Fruit fly (Drosophila melanogaster) whole organism, wandering third instar larva: ENCODE data around the gene ddbt.

Experiments used
- Abd-B ChIP-seq: fragments of >200 bp; optimal IDR thresholded peaks from 2 replicates; lab custom pipeline; 2017; ENCODE audit warnings: missing biosample characterization, missing genetic modification characterization
- CG32264 ChIP-seq: fragments of 200-800 bp; sonication (Bioruptor generic); optimal IDR thresholded peaks from 2 replicates; lab custom pipeline; 2016; ENCODE audit warnings: missing biosample characterization, missing genetic modification characterization
- CG9705 ChIP-seq: fragments of 200-800 bp; sonication (Bioruptor generic); optimal IDR thresholded peaks from 2 replicates; lab custom pipeline; 2018; ENCODE audit warnings: missing biosample characterization, mild to moderate bottlenecking, missing genetic modification characterization
- CrebA ChIP-seq: fragments of 200-800 bp; sonication (Bioruptor generic); optimal IDR thresholded peaks from 2 replicates; lab custom pipeline; 2016; ENCODE audit warnings: missing biosample characterization, mild to moderate bottlenecking, missing genetic modification characterization, borderline replicate concordance
- Dfd ChIP-seq: fragments of >200 bp; optimal IDR thresholded peaks from 2 replicates; lab custom pipeline; 2017; ENCODE audit warnings: missing biosample characterization, missing genetic modification characterization
- Dif ChIP-seq: fragments of 200-275, 200-300 bp; sonication (Bioruptor generic); optimal IDR thresholded peaks from 2 replicates; lab custom pipeline; 2018; ENCODE audit warnings: missing biosample characterization, missing genetic modification characterization; ENCODE audit not compliant: partially characterized antibody
- HLH106 ChIP-seq: fragments of 200-800 bp; optimal IDR thresholded peaks from 3 replicates; lab custom pipeline; 2019; ENCODE audit warnings: missing biosample characterization, mild to moderate bottlenecking, missing genetic modification characterization, moderate library complexity
- Hnf4 ChIP-seq: fragments of 200-800 bp; sonication (Bioruptor generic); optimal IDR thresholded peaks from 2 replicates; lab custom pipeline; 2016; ENCODE audit warnings: missing biosample characterization, mild to moderate bottlenecking, missing genetic modification characterization
- Hr78 ChIP-seq: fragments of >200 bp; optimal IDR thresholded peaks from 2 replicates; lab custom pipeline; 2017; ENCODE audit warnings: missing biosample characterization, missing genetic modification characterization
- Hr83 ChIP-seq: fragments of 200-300 bp; sonication (Bioruptor generic); optimal IDR thresholded peaks from 2 replicates; lab custom pipeline; 2016; ENCODE audit warnings: missing biosample characterization, mild to moderate bottlenecking, missing genetic modification characterization, moderate library complexity; ENCODE audit not compliant: poor library complexity, severe bottlenecking
- Myc ChIP-seq: fragments of >200 bp; optimal IDR thresholded peaks from 2 replicates; lab custom pipeline; 2017
- N ChIP-seq: fragments of >200 bp; optimal IDR thresholded peaks from 2 replicates; lab custom pipeline; 2018; ENCODE audit warnings: missing biosample characterization, missing external identifiers, missing genetic modification characterization
- Rel ChIP-seq, 2 experiments: fragments of 200-800 bp; sonication (Bioruptor generic) in 1 of 2; optimal IDR thresholded peaks; 2 replicates in 1 of 2; 3 replicates in 1 of 2; lab custom pipeline; 2016 to 2019; ENCODE audit warnings: mild to moderate bottlenecking in 2 of 2, missing biosample characterization in 2 of 2, missing genetic modification characterization in 2 of 2, moderate library complexity in 1 of 2
- Sp1 ChIP-seq: fragments of 200-800 bp; sonication (Bioruptor generic); optimal IDR thresholded peaks from 3 replicates; lab custom pipeline; 2019; ENCODE audit warnings: missing biosample characterization, mild to moderate bottlenecking, missing genetic modification characterization, moderate library complexity
- Vsx2 ChIP-seq: fragments of 200-300, 225-300 bp; sonication (Bioruptor generic); optimal IDR thresholded peaks from 2 replicates; lab custom pipeline; 2018; ENCODE audit warnings: missing biosample characterization, missing genetic modification characterization; ENCODE audit not compliant: partially characterized antibody
- br ChIP-seq: fragments of 200-800 bp; sonication (Bioruptor generic); optimal IDR thresholded peaks from 2 replicates; lab custom pipeline; 2016; ENCODE audit warnings: missing biosample characterization, missing genetic modification characterization
- brk ChIP-seq: fragments of 200-800 bp; sonication (Bioruptor generic); optimal IDR thresholded peaks from 2 replicates; lab custom pipeline; 2016; ENCODE audit warnings: missing biosample characterization, mild to moderate bottlenecking, missing genetic modification characterization
- dl ChIP-seq, 2 experiments: fragments of 175-275, 200-275 bp in 1 of 2; fragments of 200-275 bp in 1 of 2; sonication (Bioruptor generic); optimal IDR thresholded peaks; lab custom pipeline; 2018; ENCODE audit warnings: mild to moderate bottlenecking in 2 of 2, missing biosample characterization in 2 of 2, missing genetic modification characterization in 2 of 2, moderate library complexity in 2 of 2; ENCODE audit not compliant: partially characterized antibody in 2 of 2, insufficient read depth in 1 of 2
- dmrt93B ChIP-seq: fragments of 200-800 bp; sonication (Bioruptor generic); optimal IDR thresholded peaks from 2 replicates; lab custom pipeline; 2018; ENCODE audit warnings: missing biosample characterization, mild to moderate bottlenecking, missing genetic modification characterization
- ey ChIP-seq: fragments of 200-800 bp; sonication (Bioruptor generic); optimal IDR thresholded peaks from 2 replicates; lab custom pipeline; 2016; ENCODE audit warnings: missing biosample characterization, missing genetic modification characterization
- foxo ChIP-seq, 2 experiments: fragments of 200-800 bp; sonication (Bioruptor generic); optimal IDR thresholded peaks; 2 replicates in 1 of 2; 3 replicates in 1 of 2; lab custom pipeline; 2016 to 2017; ENCODE audit warnings: missing biosample characterization in 2 of 2, missing genetic modification characterization in 2 of 2
- fru ChIP-seq: fragments of 200-800 bp; sonication (Bioruptor generic); optimal IDR thresholded peaks from 3 replicates; lab custom pipeline; 2016; ENCODE audit warnings: missing biosample characterization, mild to moderate bottlenecking, missing genetic modification characterization
- h ChIP-seq: fragments of 200-800 bp; sonication (Bioruptor generic); optimal IDR thresholded peaks from 3 replicates; lab custom pipeline; 2016; ENCODE audit warnings: missing biosample characterization, mild to moderate bottlenecking, missing genetic modification characterization
- pan ChIP-seq: fragments of >200 bp; optimal IDR thresholded peaks from 2 replicates; lab custom pipeline; 2017
- psq ChIP-seq: fragments of 200-800 bp; sonication (Bioruptor generic); optimal IDR thresholded peaks from 3 replicates; lab custom pipeline; 2017; ENCODE audit warnings: missing biosample characterization, mild to moderate bottlenecking, missing genetic modification characterization, moderate library complexity
- rgr ChIP-seq: fragments of 200-800 bp; sonication (Bioruptor generic); optimal IDR thresholded peaks from 3 replicates; lab custom pipeline; 2016; ENCODE audit warnings: missing biosample characterization, mild to moderate bottlenecking, missing genetic modification characterization
- sv ChIP-seq: fragments of 200-800 bp; sonication (Bioruptor generic); optimal IDR thresholded peaks from 3 replicates; lab custom pipeline; 2016; ENCODE audit warnings: missing biosample characterization, missing genetic modification characterization
- tai ChIP-seq: sonication (Bioruptor generic); optimal IDR thresholded peaks from 2 replicates; lab custom pipeline; 2016; ENCODE audit warnings: missing biosample characterization, missing genetic modification characterization
- usp ChIP-seq: fragments of >200 bp; optimal IDR thresholded peaks from 2 replicates; lab custom pipeline; 2017; ENCODE audit warnings: missing biosample characterization, missing genetic modification characterization
- woc ChIP-seq: sonication (Bioruptor generic); optimal IDR thresholded peaks from 2 replicates; lab custom pipeline; 2016; ENCODE audit warnings: missing biosample characterization, mild to moderate bottlenecking, missing genetic modification characterization

ddbt gene

DNA sequence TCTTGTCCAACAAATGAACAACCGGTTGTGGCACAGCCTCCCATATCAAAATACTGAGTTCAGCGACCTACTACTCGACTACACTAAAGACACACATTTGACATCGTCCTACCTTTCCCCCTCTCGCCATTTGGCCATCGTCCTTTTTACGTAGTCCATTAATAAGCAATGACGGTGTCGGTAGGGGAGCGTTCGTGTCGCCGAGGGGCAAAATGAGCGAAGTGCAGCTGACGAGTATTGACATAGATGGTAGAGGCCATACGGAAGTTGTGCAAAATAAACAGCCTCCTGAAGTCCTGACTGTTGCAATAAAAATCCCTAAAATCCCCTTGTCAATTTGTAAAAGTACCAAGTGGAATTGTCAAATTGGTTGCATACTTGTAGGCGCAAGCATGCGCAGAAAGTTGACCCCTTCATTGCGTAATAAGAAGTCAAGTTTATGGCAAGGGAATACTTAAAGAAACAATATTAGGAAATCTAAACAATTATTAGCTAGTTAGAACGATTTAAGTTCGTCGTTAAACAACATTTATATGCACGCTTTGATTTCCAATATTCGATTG is 25.2 kb upstream of the ddbt start:
- TF ChIP-seq fru (GFP tag; lab: Kevin White, UChicago) = no peak
- TF ChIP-seq Sp1 (GFP tag; lab: Kevin White, UChicago) = no peak
- no peak for TF ChIP-seq tai (GFP tag; lab: Kevin White, UChicago)
- no peak for TF ChIP-seq brk (GFP tag; lab: Kevin White, UChicago)
- no peak for TF ChIP-seq Hr83
- TF ChIP-seq CG9705 (GFP tag; lab: Kevin White, UChicago) = no peak
- no peak for TF ChIP-seq Hnf4 (GFP tag; lab: Kevin White, UChicago)
- TF ChIP-seq CrebA (GFP tag; lab: Kevin White, UChicago) = no peak
- peak; percentile 72 for TF ChIP-seq N (GFP tag; lab: Kevin White, UChicago)
- TF ChIP-seq pan = no peak
- TF ChIP-seq Dif (GFP tag; lab: Kevin White, UChicago) = peak; percentile 15
- no peak for TF ChIP-seq woc (GFP tag; lab: Kevin White, UChicago)
- TF ChIP-seq Rel (GFP tag; optimal IDR thresholded peaks at IDR 0.05; lab: Kevin White, UChicago) = no peak
- no peak for TF ChIP-seq Rel (tag; optimal IDR thresholded peaks at IDR 0.05; lab: Kevin White, UChicago)
- TF ChIP-seq Vsx2 (GFP tag; lab: Kevin White, UChicago) = peak; percentile 53
- TF ChIP-seq Hr78 = peak; percentile 10
- peak; percentile 72 for TF ChIP-seq Myc (lab: Kevin White, UChicago)
- no peak for TF ChIP-seq Dfd

DNA sequence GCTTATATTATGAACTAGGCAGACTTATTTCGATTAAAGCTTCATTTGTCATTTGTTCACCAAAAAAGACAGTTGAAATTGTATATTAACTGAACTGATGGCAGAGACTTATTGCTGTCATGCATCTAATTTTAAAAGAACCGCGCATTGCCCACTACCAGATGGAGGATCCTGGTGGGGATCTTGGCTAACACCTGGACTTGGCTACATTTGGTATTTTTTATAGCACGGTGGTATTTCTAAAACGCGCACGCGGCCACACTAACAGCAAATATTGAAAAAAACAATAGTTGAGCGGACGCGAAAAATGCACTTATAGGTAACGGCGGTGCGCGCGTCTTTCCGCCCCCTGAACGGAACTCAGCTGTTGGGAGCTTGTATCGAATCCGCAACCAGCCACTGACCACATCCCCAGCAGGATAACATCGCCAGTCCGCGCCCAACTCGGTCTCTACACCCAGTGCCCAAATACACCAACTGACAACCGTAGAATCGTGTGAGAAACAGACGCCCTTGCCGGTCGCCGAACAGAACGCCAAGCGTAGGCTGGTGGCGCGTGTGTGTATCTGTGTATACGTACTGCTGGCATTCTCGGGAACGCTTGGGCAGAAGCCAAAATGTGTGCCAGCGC is 24.6 kb upstream of the ddbt start:
- TF ChIP-seq CG9705 (GFP tag; lab: Kevin White, UChicago) (no peak), Abd-B (GFP tag; lab: Kevin White, UChicago) (no peak), Rel (GFP tag; optimal IDR thresholded peaks at IDR 0.05; lab: Kevin White, UChicago) (no peak), Rel (tag; optimal IDR thresholded peaks at IDR 0.05; lab: Kevin White, UChicago) (peak; percentile 44), foxo (GFP tag; optimal IDR thresholded peaks at IDR 0.05; lab: Kevin White, UChicago) (no peak), psq (GFP tag; lab: Kevin White, UChicago) (no peak), Myc (lab: Kevin White, UChicago) (peak; percentile 28), br (GFP tag; lab: Kevin White, UChicago) (no peak), rgr (GFP tag; lab: Kevin White, UChicago) (peak; percentile 50), Hnf4 (GFP tag; lab: Kevin White, UChicago) (no peak), HLH106 (tag; lab: Kevin White, UChicago) (peak; percentile 6), h (GFP tag; lab: Kevin White, UChicago) (peak; percentile 35), dmrt93B (GFP tag; lab: Kevin White, UChicago) (no peak), brk (GFP tag; lab: Kevin White, UChicago) (no peak)

DNA sequence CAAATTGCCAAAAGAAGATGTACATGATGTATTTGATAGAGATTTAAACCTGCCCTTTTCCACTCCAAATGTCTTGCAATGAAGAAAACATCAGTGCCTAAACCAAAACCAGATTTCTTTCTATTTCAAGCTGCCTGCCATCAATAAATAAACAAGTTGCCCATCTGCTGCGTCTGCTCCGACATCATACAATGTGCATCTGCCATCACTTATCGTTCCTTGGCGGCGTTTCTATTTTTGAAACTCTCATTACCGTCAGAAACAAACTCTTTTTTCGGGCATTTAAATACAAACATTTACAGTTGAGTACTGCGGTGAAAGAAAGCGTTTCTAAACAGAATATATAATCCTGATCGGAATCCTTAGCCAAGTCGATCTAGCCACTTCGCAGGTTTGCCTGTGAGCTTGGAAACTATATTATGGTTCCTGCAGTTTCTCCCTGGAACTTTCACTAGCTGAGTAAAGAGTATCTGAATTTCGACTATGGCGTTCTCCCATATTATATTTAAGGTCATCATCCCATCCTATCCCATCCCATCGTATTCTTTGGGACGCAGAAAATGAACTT is 22.0 kb upstream of the ddbt start:
- TF ChIP-seq Dif (GFP tag; lab: Kevin White, UChicago) (no peak), usp (GFP tag; lab: Kevin White, UChicago) (no peak), CG32264 (GFP tag; lab: Kevin White, UChicago) (no peak), brk (GFP tag; lab: Kevin White, UChicago) (no peak), N (GFP tag; lab: Kevin White, UChicago) (no peak), pan (no peak), Vsx2 (GFP tag; lab: Kevin White, UChicago) (no peak), Sp1 (GFP tag; lab: Kevin White, UChicago) (no peak), sv (GFP tag; lab: Kevin White, UChicago) (no peak), HLH106 (tag; lab: Kevin White, UChicago) (no peak), Rel (GFP tag; optimal IDR thresholded peaks at IDR 0.05; lab: Kevin White, UChicago) (no peak), Rel (tag; optimal IDR thresholded peaks at IDR 0.05; lab: Kevin White, UChicago) (no peak), ey (GFP tag; lab: Kevin White, UChicago) (no peak)

DNA sequence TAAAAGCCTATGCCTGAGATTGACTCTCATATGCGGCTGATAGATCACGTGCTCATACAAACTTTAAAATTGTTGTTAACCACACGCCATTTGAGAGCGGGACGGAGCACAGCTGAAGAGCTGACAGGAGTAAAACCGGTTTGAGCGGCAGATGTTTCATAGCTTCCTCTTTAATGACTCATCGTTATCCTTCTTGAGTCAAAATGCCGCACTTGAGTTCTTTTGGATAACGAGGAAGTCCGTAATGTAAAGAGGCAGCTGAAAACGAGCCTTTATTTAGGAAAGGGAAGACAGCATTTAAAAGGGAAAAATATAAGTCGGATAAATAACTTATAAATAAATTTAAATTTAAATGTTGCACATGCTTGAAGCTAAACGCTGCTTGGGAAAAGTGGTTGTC is 19.6 kb upstream of the ddbt start:
- TF ChIP-seq Abd-B (GFP tag; lab: Kevin White, UChicago) (no peak), rgr (GFP tag; lab: Kevin White, UChicago) (no peak), dl (GFP tag; optimal IDR thresholded peaks at IDR 0.05; lab: Kevin White, UChicago; ENCODE audit: insufficient read depth in 1 of 2, partially characterized antibody in 2 of 2) (no peak), CG9705 (GFP tag; lab: Kevin White, UChicago) (no peak), CG32264 (GFP tag; lab: Kevin White, UChicago) (no peak), CrebA (GFP tag; lab: Kevin White, UChicago) (no peak), Myc (lab: Kevin White, UChicago) (no peak)
